Worm (Caenorhabditis elegans) whole organism, mixed stage, embryonic: Measurements from ENCODE around the gene F58H1.2.

ENCODE experiments used
- blmp-1 ChIP-seq: fragments of 150-350 bp; optimal IDR thresholded peaks from 2 replicates; lab custom pipeline; 2014; ENCODE audit warnings: missing biosample characterization, missing genetic modification characterization
- drap-1 ChIP-seq: fragments of 200-800 bp; sonication (Bioruptor generic); optimal IDR thresholded peaks from 3 replicates; lab custom pipeline; 2018; ENCODE audit warnings: mild to moderate bottlenecking, missing genetic modification characterization, missing compliant biosample characterization
- elt-3 ChIP-seq: fragments of 150-350 bp; optimal IDR thresholded peaks from 2 replicates; lab custom pipeline; 2014; ENCODE audit warnings: missing biosample characterization, missing genetic modification characterization
- ham-2 ChIP-seq: fragments of 200-800 bp; sonication (Bioruptor generic); optimal IDR thresholded peaks from 2 replicates; lab custom pipeline; 2018; ENCODE audit warnings: mild to moderate bottlenecking, missing genetic modification characterization, missing compliant biosample characterization
- lsy-2 ChIP-seq: fragments of 150-350 bp; optimal IDR thresholded peaks from 2 replicates; lab custom pipeline; 2014; ENCODE audit warnings: missing biosample characterization, missing genetic modification characterization
- mep-1 ChIP-seq: fragments of 150-350 bp; optimal IDR thresholded peaks from 2 replicates; lab custom pipeline; 2017; ENCODE audit warnings: missing biosample characterization, missing genetic modification reagents, missing genetic modification characterization, inconsistent platforms
- nhr-237 ChIP-seq: fragments of 150-350 bp; optimal IDR thresholded peaks from 2 replicates; lab custom pipeline; 2014; ENCODE audit warnings: missing biosample characterization, missing genetic modification characterization
- nhr-28 ChIP-seq: fragments of 150-350 bp; optimal IDR thresholded peaks from 2 replicates; lab custom pipeline; 2014; ENCODE audit warnings: missing biosample characterization, missing genetic modification characterization
- snpc-4 ChIP-seq: fragments of 150-350 bp; optimal IDR thresholded peaks from 2 replicates; lab custom pipeline; 2014; ENCODE audit warnings: missing biosample characterization, missing genetic modification characterization
- sptf-1 ChIP-seq: sonication (generic microtip); optimal IDR thresholded peaks from 2 replicates; lab custom pipeline; 2017; ENCODE audit warnings: mild to moderate bottlenecking, missing genetic modification characterization, moderate library complexity, missing compliant biosample characterization
- unc-62 ChIP-seq: fragments of 150-350 bp; optimal IDR thresholded peaks from 2 replicates; lab custom pipeline; 2014; ENCODE audit warnings: missing biosample characterization, missing genetic modification reagents, missing genetic modification characterization

DNA sequence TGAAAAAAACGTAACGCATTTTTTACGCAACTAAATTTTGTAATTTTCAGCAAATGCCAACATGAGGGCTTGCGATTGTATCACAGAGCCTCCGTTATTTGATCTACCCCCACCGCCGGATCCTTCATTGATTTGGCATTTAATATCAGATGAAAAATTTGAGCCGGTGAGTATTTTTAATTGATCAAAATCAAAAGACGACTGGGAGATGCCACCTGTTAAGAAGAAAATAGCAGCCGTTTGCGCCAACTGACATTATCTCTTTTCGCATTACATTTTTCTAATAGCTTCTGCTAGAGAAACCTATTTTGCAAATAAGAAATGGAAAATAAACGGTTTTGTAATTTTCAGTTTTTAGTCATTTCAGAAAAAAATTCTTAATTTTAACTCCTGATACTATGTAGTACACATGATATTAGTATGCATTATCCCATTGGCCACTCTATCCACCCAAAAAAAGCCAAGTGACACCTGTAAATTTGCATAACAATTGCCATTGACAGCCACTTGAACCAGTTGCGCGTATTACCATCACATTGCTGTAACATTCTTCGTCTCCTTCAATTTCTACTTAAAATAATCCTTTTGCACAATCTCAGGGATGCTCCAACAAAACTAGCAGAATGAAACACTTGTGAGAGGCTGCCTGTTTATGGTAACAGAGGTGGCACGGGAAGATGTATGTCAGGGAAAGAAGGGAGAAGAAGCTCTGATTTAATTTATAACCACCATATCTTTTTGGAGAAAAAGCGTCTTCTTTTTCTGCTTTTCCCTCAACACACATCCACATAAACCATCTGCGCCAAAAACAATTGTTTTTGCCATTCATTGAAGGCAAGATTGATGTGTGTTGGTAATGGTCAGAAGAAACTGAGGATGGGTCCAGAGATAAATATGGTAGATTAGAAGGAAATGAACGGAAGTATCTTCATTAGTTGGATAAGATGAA lies 29.7 kb downstream of the F58H1.2 start, which contains the start of gene F58H1.5:
- TF ChIP-seq drap-1 (GFP tag; lab: Kevin White, UChicago): no peak
- TF ChIP-seq nhr-237 (tag; lab: Kevin White, UChicago): no peak
- no peak for TF ChIP-seq sptf-1 (tag; lab: Kevin White, UChicago)
- TF ChIP-seq snpc-4: no peak
- TF ChIP-seq lsy-2 (tag; lab: Kevin White, UChicago): no peak
- no peak for TF ChIP-seq nhr-28 (tag; lab: Kevin White, UChicago)
- no peak for TF ChIP-seq mep-1 (tag; lab: Kevin White, UChicago)
- TF ChIP-seq ham-2 (GFP tag; lab: Kevin White, UChicago): no peak
- peak; percentile 1 for TF ChIP-seq unc-62 (GFP tag; lab: Kevin White, UChicago)
- no peak for TF ChIP-seq elt-3
- TF ChIP-seq blmp-1 (tag; lab: Kevin White, UChicago): no peak
